Worm (Caenorhabditis elegans) whole organism, L4/young adult: ENCODE data around the gene C27D6.15.

ENCODE experiments used
- W03F9.2 ChIP-seq: fragments of 150-350 bp; optimal IDR thresholded peaks from 2 replicates; lab custom pipeline; 2014; ENCODE audit warnings: missing biosample characterization, missing genetic modification characterization
- dao-5 ChIP-seq: sonication (generic microtip); optimal IDR thresholded peaks from 2 replicates; lab custom pipeline; 2016; ENCODE audit warnings: missing genotype, missing genetic modification characterization, moderate library complexity, missing compliant biosample characterization
- him-1 ChIP-seq: sonication (generic microtip); optimal IDR thresholded peaks from 2 replicates; lab custom pipeline; 2016; ENCODE audit warnings: missing genotype, missing genetic modification reagents, missing genetic modification characterization, missing compliant biosample characterization

C27D6.15 gene

ce11 chrII:5163283-5163682, 8.4 kb upstream of the C27D6.15 start, which contains the start of gene srb-5:
Gene srb-5 (minus strand): TSS chrII:5163383.
- TF ChIP-seq W03F9.2 (tag; lab: Kevin White, UChicago) (no peak), dao-5 (tag; lab: Kevin White, UChicago) (no peak), him-1 (tag; lab: Kevin White, UChicago) (no peak)

ce11 chrII:5166738-5167137, 5.0 kb upstream of the C27D6.15 start, which contains the start of gene srb-3:
Gene srb-3 (minus strand): TSS chrII:5166838.
- TF ChIP-seq dao-5 (tag; lab: Kevin White, UChicago) = no peak
- TF ChIP-seq W03F9.2 (tag; lab: Kevin White, UChicago) = no peak
- TF ChIP-seq him-1 (tag; lab: Kevin White, UChicago) = no peak

- TF ChIP-seq dao-5 (tag; lab: Kevin White, UChicago) (no peak), him-1 (tag; lab: Kevin White, UChicago) (no peak), W03F9.2 (tag; lab: Kevin White, UChicago) (no peak)
Observed at ce11 chrII:5170932-5171331, 778 bp upstream of the C27D6.15 start, which contains the start of gene srb-1. Gene srb-1 (minus strand): TSS chrII:5171032.

- no peak for TF ChIP-seq dao-5 (tag; lab: Kevin White, UChicago)
- no peak for TF ChIP-seq W03F9.2 (tag; lab: Kevin White, UChicago)
- no peak for TF ChIP-seq him-1 (tag; lab: Kevin White, UChicago)
Observed at ce11 chrII:5172451-5172850, 741 bp downstream of the C27D6.15 start, which contains the start of gene C27D6.1. Gene C27D6.1 (plus strand): TSS chrII:5172751.

- no peak for TF ChIP-seq W03F9.2 (tag; lab: Kevin White, UChicago)
- TF ChIP-seq dao-5 (tag; lab: Kevin White, UChicago) = no peak
- TF ChIP-seq him-1 (tag; lab: Kevin White, UChicago) = no peak
Observed at ce11 chrII:5174370-5174769, 2.7 kb downstream of the C27D6.15 start, which contains the start of gene C27D6.3. Gene C27D6.3 (minus strand): TSS chrII:5174470.

- no peak for TF ChIP-seq W03F9.2 (tag; lab: Kevin White, UChicago)
- no peak for TF ChIP-seq him-1 (tag; lab: Kevin White, UChicago)
- TF ChIP-seq dao-5 (tag; lab: Kevin White, UChicago) = no peak
Observed at ce11 chrII:5176934-5177333, 5.2 kb downstream of the C27D6.15 start.

ce11 chrII:5177902-5178301, 6.2 kb downstream of the C27D6.15 start, which contains the start of gene C27D6.12:
Gene C27D6.12 (minus strand): TSS chrII:5178002.
- no peak for TF ChIP-seq W03F9.2 (tag; lab: Kevin White, UChicago)
- no peak for TF ChIP-seq him-1 (tag; lab: Kevin White, UChicago)
- TF ChIP-seq dao-5 (tag; lab: Kevin White, UChicago) = no peak

ce11 chrII:5178609-5179008, 6.9 kb downstream of the C27D6.15 start:
- TF ChIP-seq W03F9.2 (tag; lab: Kevin White, UChicago) (no peak), dao-5 (tag; lab: Kevin White, UChicago) (no peak), him-1 (tag; lab: Kevin White, UChicago) (no peak)

- TF ChIP-seq dao-5 (tag; lab: Kevin White, UChicago) (no peak), him-1 (tag; lab: Kevin White, UChicago) (no peak), W03F9.2 (tag; lab: Kevin White, UChicago) (no peak)
Observed at ce11 chrII:5180272-5180671, 8.6 kb downstream of the C27D6.15 start.

ce11 chrII:5181497-5181896, 9.8 kb downstream of the C27D6.15 start:
- no peak for TF ChIP-seq W03F9.2 (tag; lab: Kevin White, UChicago)
- no peak for TF ChIP-seq dao-5 (tag; lab: Kevin White, UChicago)
- TF ChIP-seq him-1 (tag; lab: Kevin White, UChicago) = peak; percentile 44

- TF ChIP-seq dao-5 (tag; lab: Kevin White, UChicago) (peak; percentile 10), W03F9.2 (tag; lab: Kevin White, UChicago) (peak; percentile 22), him-1 (tag; lab: Kevin White, UChicago) (no peak)
Observed at ce11 chrII:5182451-5182850, 10.7 kb downstream of the C27D6.15 start.

ce11 chrII:5183207-5183606, 11.5 kb downstream of the C27D6.15 start:
- TF ChIP-seq dao-5 (tag; lab: Kevin White, UChicago) (no peak), W03F9.2 (tag; lab: Kevin White, UChicago) (no peak), him-1 (tag; lab: Kevin White, UChicago) (no peak)

- TF ChIP-seq him-1 (tag; lab: Kevin White, UChicago) (no peak), dao-5 (tag; lab: Kevin White, UChicago) (no peak), W03F9.2 (tag; lab: Kevin White, UChicago) (no peak)
Observed at ce11 chrII:5184661-5185545, 13.2 kb downstream of the C27D6.15 start.
